Fruit fly (Drosophila melanogaster): ENCODE measurements around the gene CG31730.

The CG31730 gene

DNA sequence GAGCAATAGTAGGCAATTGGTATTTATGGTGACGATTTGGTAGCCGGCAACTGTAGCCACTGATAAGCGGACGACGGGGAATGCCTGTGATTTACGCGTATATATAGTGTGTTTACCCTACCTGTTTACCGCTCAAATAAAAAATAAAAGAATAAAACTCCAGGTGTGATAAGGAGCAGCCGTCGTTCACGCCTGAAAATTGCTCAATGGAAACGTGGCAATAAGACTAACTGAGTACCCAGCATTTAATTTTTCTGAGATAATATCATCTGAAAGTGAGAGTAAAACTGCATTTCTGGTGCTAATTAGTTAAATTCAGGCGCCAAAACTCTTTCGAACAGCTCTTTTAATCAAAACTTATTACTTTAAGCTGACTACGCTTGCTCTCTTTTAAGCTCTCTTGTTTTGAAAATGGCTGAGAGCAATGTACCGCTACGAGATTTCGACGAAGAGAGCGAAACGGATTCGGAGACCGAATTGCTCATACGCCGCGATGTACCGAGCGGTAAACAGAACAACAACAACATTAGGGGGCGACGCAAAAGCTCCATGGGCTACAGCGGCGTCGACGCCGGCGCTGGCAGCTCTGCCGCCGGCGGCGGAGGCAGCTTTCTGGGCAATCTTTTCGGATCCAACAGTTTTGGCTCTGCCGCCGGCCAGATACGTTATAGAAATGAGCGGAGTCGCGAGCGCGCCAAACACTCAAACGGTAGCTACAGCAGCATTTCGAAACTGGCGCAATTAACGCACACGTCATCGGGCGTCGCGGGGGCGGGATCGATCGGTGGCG is 30.9 kb upstream of the CG31730 start (continued):
- TF ChIP-seq CG3995 (GFP tag; optimal IDR thresholded peaks at IDR 0.05) (no peak), toy (GFP tag; IDR thresholded peaks at IDR 0.05) (no peak; the same call in 1 of the 2 replicates), org-1 (GFP tag; optimal IDR thresholded peaks at IDR 0.05) (peak; percentile 72), ash1 (GFP tag; optimal IDR thresholded peaks at IDR 0.05) (peak; percentile 74), insv (GFP tag; optimal IDR thresholded peaks at IDR 0.05) (peak in 1 of 2 experiments; percentile 50), CG13424 (tag; optimal IDR thresholded peaks at IDR 0.05) (peak; percentile 78), kah (GFP tag; optimal IDR thresholded peaks at IDR 0.05) (peak; percentile 66), Taf1 (GFP tag; IDR thresholded peaks at IDR 0.05) (no peak), lmd (GFP tag; IDR thresholded peaks at IDR 0.05) (peak; percentile 12; the same call in 1 of the 2 replicates), Asciz (GFP tag; optimal IDR thresholded peaks at IDR 0.05) (peak; percentile 94), ssp (GFP tag; IDR thresholded peaks at IDR 0.05) (no peak), Myb (GFP tag; optimal IDR thresholded peaks at IDR 0.05) (no peak), slp2 (GFP tag; optimal IDR thresholded peaks at IDR 0.05) (peak; percentile 52), CG1792 (GFP tag; optimal IDR thresholded peaks at IDR 0.05) (peak; percentile 34), cato (GFP tag; optimal IDR thresholded peaks at IDR 0.05; ENCODE audit: borderline replicate concordance) (no peak), CG30020 (tag; optimal IDR thresholded peaks at IDR 0.05) (no peak), CG33557 (GFP tag; optimal IDR thresholded peaks at IDR 0.05) (peak; percentile 39), Six4 (GFP tag; optimal IDR thresholded peaks at IDR 0.05) (no peak), CG15011 (GFP tag; optimal IDR thresholded peaks at IDR 0.05) (peak; percentile 83), cwo (GFP tag; optimal IDR thresholded peaks at IDR 0.05) (peak; percentile 26), odd (GFP tag; optimal IDR thresholded peaks at IDR 0.05) (peak; percentile 95), row (GFP tag; IDR thresholded peaks at IDR 0.05) (no peak; the same call in 2 of the 3 replicates), CG8388 (GFP tag; optimal IDR thresholded peaks at IDR 0.05) (peak; percentile 50), CG31224 (GFP tag; IDR thresholded peaks at IDR 0.05) (no peak), CG10462 (GFP tag; optimal IDR thresholded peaks at IDR 0.05) (peak; percentile 15), CG4854 (GFP tag; optimal IDR thresholded peaks at IDR 0.05) (peak; percentile 30), dimm (GFP tag; IDR thresholded peaks at IDR 0.05) (no peak), vvl (GFP tag; IDR thresholded peaks at IDR 0.05) (peak; percentile 55; the same call in 1 of the 2 replicates), CG1024 (GFP tag; IDR thresholded peaks at IDR 0.05) (peak; percentile 35; the same call in 1 of the 2 replicates), MTF-1 (GFP tag; optimal IDR thresholded peaks at IDR 0.05; ENCODE audit: borderline replicate concordance) (peak; percentile 92), HmgD (GFP tag; optimal IDR thresholded peaks at IDR 0.05) (no peak), tin (GFP tag; optimal IDR thresholded peaks at IDR 0.05) (no peak), chn (GFP tag; optimal IDR thresholded peaks at IDR 0.05) (no peak), yki (optimal IDR thresholded peaks at IDR 0.05) (peak; percentile 21), Atf6 (GFP tag; IDR thresholded peaks at IDR 0.05) (peak; percentile 85), CoRest (tag; optimal IDR thresholded peaks at IDR 0.05) (peak; percentile 61), Ets65A (GFP tag) (no peak), CG13624 (GFP tag; optimal IDR thresholded peaks at IDR 0.05) (peak; percentile 11), CG6689 (GFP tag; IDR thresholded peaks at IDR 0.05) (no peak), CG9215 (GFP tag; IDR thresholded peaks at IDR 0.05) (no peak), Side (GFP tag; optimal IDR thresholded peaks at IDR 0.05) (peak; percentile 32), CG7372 (GFP tag; IDR thresholded peaks at IDR 0.05) (peak; percentile 29; the same call in 1 of the 2 replicates), CG18619 (GFP tag; optimal IDR thresholded peaks at IDR 0.05) (peak; percentile 88), Dref (GFP tag; IDR thresholded peaks at IDR 0.05) (no peak), luna (GFP tag; optimal IDR thresholded peaks at IDR 0.05) (no peak), dmrt99B (tag; optimal IDR thresholded peaks at IDR 0.05) (peak; percentile 79), HLH54F (GFP tag; optimal IDR thresholded peaks at IDR 0.05) (peak; percentile 27), CG2889 (GFP tag; IDR thresholded peaks at IDR 0.05) (no peak), lbe (GFP tag; optimal IDR thresholded peaks at IDR 0.05) (peak; percentile 29), so (GFP tag; IDR thresholded peaks at IDR 0.05) (0 out of 3 replicates have a peak, but pooled peaks have one; percentile 6), Hsf (GFP tag; optimal IDR thresholded peaks at IDR 0.05) (no peak)

Measured in whole organism, embryonic.